Worm (Caenorhabditis elegans) whole organism, L3 larva: Measurements from ENCODE around the gene nekl-3.

Experiments used
- aly-2 ChIP-seq: fragments of 150-350 bp; optimal IDR thresholded peaks from 2 replicates; lab custom pipeline; 2014; ENCODE audit warnings: missing biosample characterization, missing genetic modification characterization
- ama-1 ChIP-seq: fragments of 150-350 bp; optimal IDR thresholded peaks from 2 replicates; lab custom pipeline; 2018
- ceh-9 ChIP-seq: sonication (generic microtip); optimal IDR thresholded peaks from 2 replicates; lab custom pipeline; 2018; ENCODE audit warnings: missing biosample characterization, missing genetic modification characterization
- elt-2 ChIP-seq: sonication (generic microtip); optimal IDR thresholded peaks from 2 replicates; lab custom pipeline; 2016; ENCODE audit warnings: missing genetic modification reagents, mild to moderate bottlenecking, missing genetic modification characterization, missing compliant biosample characterization
- elt-3 ChIP-seq, 3 experiments: fragments of 150-350 bp in 1 of 3; sonication (generic microtip) in 2 of 3; optimal IDR thresholded peaks; 2 replicates in 2 of 3; 4 replicates in 1 of 3; lab custom pipeline; 2014 to 2017; ENCODE audit warnings: missing biosample characterization in 3 of 3, missing genetic modification characterization in 3 of 3
- mdl-1 ChIP-seq: fragments of 150-350 bp; optimal IDR thresholded peaks from 2 replicates; lab custom pipeline; 2014; ENCODE audit warnings: missing biosample characterization, missing genetic modification characterization
- nhr-11 ChIP-seq: fragments of 150-350 bp; optimal IDR thresholded peaks from 2 replicates; lab custom pipeline; 2014; ENCODE audit warnings: missing biosample characterization, missing genetic modification characterization
- nhr-43 ChIP-seq: sonication (generic microtip); optimal IDR thresholded peaks from 2 replicates; lab custom pipeline; 2016; ENCODE audit warnings: mild to moderate bottlenecking, missing genetic modification characterization, missing compliant biosample characterization; ENCODE audit not compliant: poor library complexity, severe bottlenecking
- nhr-77 ChIP-seq: fragments of 150-350 bp; optimal IDR thresholded peaks from 2 replicates; lab custom pipeline; 2014; ENCODE audit warnings: missing biosample characterization, missing genetic modification characterization
- skn-1 ChIP-seq: fragments of 150-350 bp; optimal IDR thresholded peaks from 2 replicates; lab custom pipeline; 2014; ENCODE audit warnings: missing biosample characterization, missing genetic modification characterization
- tbx-2 ChIP-seq: sonication (generic microtip); optimal IDR thresholded peaks from 2 replicates; lab custom pipeline; 2016; ENCODE audit warnings: mild to moderate bottlenecking, missing genetic modification characterization, missing compliant biosample characterization
- zag-1 ChIP-seq: fragments of 150-350 bp; optimal IDR thresholded peaks from 2 replicates; lab custom pipeline; 2014; ENCODE audit warnings: missing biosample characterization, missing genetic modification characterization
- ztf-4 ChIP-seq: fragments of 150-350 bp; optimal IDR thresholded peaks from 2 replicates; lab custom pipeline; 2014; ENCODE audit warnings: missing biosample characterization, missing genetic modification characterization

DNA sequence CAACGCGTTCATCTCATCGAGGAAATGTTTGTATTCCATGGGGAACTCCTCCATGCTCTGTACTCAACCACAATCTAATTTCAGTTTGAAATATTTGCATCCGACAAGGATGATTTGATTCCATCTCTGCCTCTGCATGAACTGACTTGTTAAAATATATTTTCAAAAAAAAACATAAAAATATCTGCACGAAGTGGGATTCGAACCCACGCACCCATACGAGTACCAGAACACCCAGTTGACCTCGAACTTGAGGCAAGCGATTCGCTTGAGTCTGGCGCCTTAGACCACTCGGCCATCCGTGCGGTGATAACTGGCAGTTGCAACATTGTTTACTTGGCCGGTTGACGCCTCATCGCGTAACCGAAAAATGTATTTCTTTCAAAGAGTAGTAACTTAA lies 43.5 kb downstream of the nekl-3 start:
- TF ChIP-seq nhr-43 (tag; lab: Kevin White, UChicago) (peak; percentile 36), mdl-1 (tag; lab: Kevin White, UChicago) (no peak), ceh-9 (tag; lab: Kevin White, UChicago) (no peak), zag-1 (tag; lab: Kevin White, UChicago) (no peak), nhr-11 (tag; lab: Kevin White, UChicago) (no peak), tbx-2 (no peak), elt-3 (tag; optimal IDR thresholded peaks at IDR 0.05; lab: Kevin White, UChicago) (no peak), ama-1 (no peak), nhr-77 (tag; lab: Kevin White, UChicago) (no peak), ztf-4 (tag; lab: Kevin White, UChicago) (no peak), aly-2 (tag; lab: Kevin White, UChicago) (no peak), skn-1 (tag; lab: Kevin White, UChicago) (peak; percentile 51), elt-2 (peak; percentile 49)
